Worm (Caenorhabditis elegans) whole organism, L1 larva: ENCODE measurements around the gene prp-3.

Source experiments
- C34B4.2 ChIP-seq: sonication (generic microtip); optimal IDR thresholded peaks from 2 replicates; lab custom pipeline; 2017; ENCODE audit warnings: mild to moderate bottlenecking, missing genetic modification characterization, missing compliant biosample characterization
- Y116A8C.19 ChIP-seq: sonication (generic microtip); optimal IDR thresholded peaks from 2 replicates; lab custom pipeline; 2016; ENCODE audit warnings: missing compliant biosample characterization, missing genetic modification characterization, borderline replicate concordance
- ama-1 ChIP-seq: fragments of 150-350 bp; optimal IDR thresholded peaks from 2 replicates; lab custom pipeline; 2014
- blmp-1 ChIP-seq: fragments of 150-350 bp; optimal IDR thresholded peaks from 2 replicates; lab custom pipeline; 2014; ENCODE audit warnings: missing biosample characterization, missing genetic modification characterization
- ceh-63 ChIP-seq: fragments of 200-800 bp; sonication (Bioruptor generic); optimal IDR thresholded peaks from 2 replicates; lab custom pipeline; 2018; ENCODE audit warnings: mild to moderate bottlenecking, missing genetic modification characterization, missing compliant biosample characterization
- ces-1 ChIP-seq: fragments of 150-350 bp; optimal IDR thresholded peaks from 2 replicates; lab custom pipeline; 2014; ENCODE audit warnings: missing biosample characterization, missing genetic modification reagents, missing genetic modification characterization
- dpl-1 ChIP-seq, 3 experiments: fragments of 150-350 bp in 2 of 3; sonication (generic microtip) in 1 of 3; optimal IDR thresholded peaks; 2 replicates each; lab custom pipeline; 2014 to 2017; ENCODE audit warnings: missing biosample characterization in 3 of 3, missing genetic modification characterization in 3 of 3, missing genetic modification reagents in 3 of 3
- efl-1 ChIP-seq, 4 experiments: fragments of 150-350 bp; optimal IDR thresholded peaks in 3 of 4; peaks in 1 of 4; 1 replicate in 1 of 4; 2 replicates in 3 of 4; lab custom pipeline; 2014; ENCODE audit warnings: missing biosample characterization in 2 of 4, missing genetic modification characterization in 2 of 4, missing genetic modification reagents in 2 of 4
- egl-13 ChIP-seq: sonication (generic microtip); optimal IDR thresholded peaks from 2 replicates; lab custom pipeline; 2016; ENCODE audit warnings: missing genotype, missing genetic modification reagents, missing genetic modification characterization, missing compliant biosample characterization
- ets-5 ChIP-seq: fragments of 200-800 bp; sonication (Bioruptor generic); IDR thresholded peaks from 2 replicates; pipeline ENCODE4 v1.3.6; 2022; ENCODE audit warnings: missing genetic modification characterization, missing compliant biosample characterization
- fkh-10 ChIP-seq: sonication (generic microtip); optimal IDR thresholded peaks from 2 replicates; lab custom pipeline; 2017; ENCODE audit warnings: missing biosample characterization, missing genetic modification reagents, missing genetic modification characterization
- fkh-4 ChIP-seq: sonication (generic microtip); optimal IDR thresholded peaks from 2 replicates; lab custom pipeline; 2016; ENCODE audit warnings: missing compliant biosample characterization, missing genetic modification characterization, borderline replicate concordance
- fkh-8 ChIP-seq: sonication (generic microtip); optimal IDR thresholded peaks from 2 replicates; lab custom pipeline; 2016; ENCODE audit warnings: mild to moderate bottlenecking, missing genetic modification characterization, missing compliant biosample characterization
- irx-1 ChIP-seq: sonication (generic microtip); optimal IDR thresholded peaks from 2 replicates; lab custom pipeline; 2016; ENCODE audit warnings: missing genetic modification characterization, missing compliant biosample characterization
- jun-1 ChIP-seq: fragments of 150-350 bp; optimal IDR thresholded peaks from 2 replicates; lab custom pipeline; 2014; ENCODE audit warnings: missing biosample characterization, missing genetic modification reagents, missing genetic modification characterization
- lin-13 ChIP-seq: fragments of 150-350 bp; optimal IDR thresholded peaks from 2 replicates; lab custom pipeline; 2014; ENCODE audit warnings: missing biosample characterization, missing genetic modification reagents, missing genetic modification characterization
- lin-14 ChIP-seq: fragments of 200-800 bp; sonication (Bioruptor generic); optimal IDR thresholded peaks from 2 replicates; lab custom pipeline; 2018; ENCODE audit warnings: mild to moderate bottlenecking, missing genetic modification characterization, moderate library complexity, missing compliant biosample characterization
- lin-35 ChIP-seq, 2 experiments: fragments of 150-350 bp; optimal IDR thresholded peaks; 2 replicates each; lab custom pipeline; 2014; ENCODE audit warnings: missing biosample characterization in 2 of 2, missing genetic modification characterization in 2 of 2, missing genetic modification reagents in 2 of 2
- lir-3 ChIP-seq: sonication (generic microtip); optimal IDR thresholded peaks from 2 replicates; lab custom pipeline; 2016; ENCODE audit warnings: mild to moderate bottlenecking, missing genetic modification characterization, moderate library complexity, missing compliant biosample characterization; ENCODE audit not compliant: poor library complexity
- lsy-2 ChIP-seq, 2 experiments: fragments of 150-350 bp; optimal IDR thresholded peaks; 2 replicates each; lab custom pipeline; 2014; ENCODE audit warnings: missing biosample characterization in 2 of 2, missing genetic modification characterization in 2 of 2
- mab-9 ChIP-seq: fragments of 200-800 bp; sonication (Bioruptor generic); IDR thresholded peaks from 2 replicates; pipeline ENCODE4 v1.3.6; 2022; ENCODE audit warnings: missing genetic modification reagents, missing genetic modification characterization, missing compliant biosample characterization
- mef-2 ChIP-seq: fragments of 150-350 bp; optimal IDR thresholded peaks from 2 replicates; lab custom pipeline; 2014; ENCODE audit warnings: missing biosample characterization, missing genetic modification characterization
- nhr-71 ChIP-seq: sonication (generic microtip); optimal IDR thresholded peaks from 2 replicates; lab custom pipeline; 2016; ENCODE audit warnings: mild to moderate bottlenecking, missing genetic modification characterization, moderate library complexity, missing compliant biosample characterization
- nhr-85 ChIP-seq: sonication (generic microtip); peaks from one replicate; lab custom pipeline; 2016; ENCODE audit warnings: missing genetic modification characterization, inconsistent platforms, missing compliant biosample characterization
- pag-3 ChIP-seq: sonication (generic microtip); optimal IDR thresholded peaks from 2 replicates; lab custom pipeline; 2017; ENCODE audit warnings: missing genetic modification characterization, mild to moderate bottlenecking, missing compliant biosample characterization, antibody characterized with exemption, borderline replicate concordance; ENCODE audit not compliant: insufficient read depth
- rnt-1 ChIP-seq: sonication (generic microtip); optimal IDR thresholded peaks from 2 replicates; lab custom pipeline; 2016; ENCODE audit warnings: mild to moderate bottlenecking, missing genetic modification characterization, moderate library complexity, missing compliant biosample characterization
- skn-1 ChIP-seq: fragments of 150-350 bp; optimal IDR thresholded peaks from 2 replicates; lab custom pipeline; 2014; ENCODE audit warnings: missing biosample characterization, missing genetic modification characterization
- snpc-4 ChIP-seq: fragments of 150-350 bp; optimal IDR thresholded peaks from 2 replicates; lab custom pipeline; 2014; ENCODE audit warnings: missing biosample characterization, missing genetic modification characterization
- snu-23 ChIP-seq: sonication (generic microtip); optimal IDR thresholded peaks from 2 replicates; lab custom pipeline; 2016; ENCODE audit warnings: missing genetic modification characterization, missing compliant biosample characterization
- sox-4 ChIP-seq: sonication (generic microtip); optimal IDR thresholded peaks from 2 replicates; lab custom pipeline; 2016; ENCODE audit warnings: missing genetic modification characterization, missing compliant biosample characterization
- sup-37 ChIP-seq: fragments of 200-800 bp; sonication (Bioruptor generic); optimal IDR thresholded peaks from 2 replicates; lab custom pipeline; 2018; ENCODE audit warnings: mild to moderate bottlenecking, missing genetic modification characterization, missing compliant biosample characterization
- tlp-1 ChIP-seq: fragments of 150-350 bp; optimal IDR thresholded peaks from 2 replicates; lab custom pipeline; 2014; ENCODE audit warnings: missing biosample characterization, missing genetic modification characterization
- unc-62 ChIP-seq: fragments of 150-350 bp; optimal IDR thresholded peaks from 2 replicates; lab custom pipeline; 2014; ENCODE audit warnings: missing biosample characterization, missing genetic modification reagents, missing genetic modification characterization
- unc-86 ChIP-seq: sonication (generic microtip); optimal IDR thresholded peaks from 2 replicates; lab custom pipeline; 2016; ENCODE audit warnings: missing genetic modification characterization, missing compliant biosample characterization
- vab-15 ChIP-seq: sonication (generic microtip); optimal IDR thresholded peaks from 2 replicates; lab custom pipeline; 2017; ENCODE audit warnings: missing genotype, mild to moderate bottlenecking, missing genetic modification characterization, missing compliant biosample characterization
- zip-4 ChIP-seq: fragments of 200-800 bp; sonication (Bioruptor generic); optimal IDR thresholded peaks from 2 replicates; lab custom pipeline; 2018; ENCODE audit warnings: mild to moderate bottlenecking, missing genetic modification characterization, moderate library complexity, missing compliant biosample characterization

Gene prp-3

ce11 chrIII:10427882-10428281 lies at the start of gene prp-3:
prp-3 (minus strand) TSS chrIII:10427982.
- TF ChIP-seq fkh-10 (GFP tag; lab: Kevin White, UChicago) (no peak), lin-14 (GFP tag; lab: Kevin White, UChicago) (no peak), egl-13 (no peak), nhr-85 (tag; lab: Kevin White, UChicago) (no peak), tlp-1 (tag; lab: Kevin White, UChicago) (no peak), skn-1 (tag; lab: Kevin White, UChicago) (no peak), nhr-71 (no peak), pag-3 (tag; lab: Kevin White, UChicago) (no peak), snu-23 (GFP tag; lab: Kevin White, UChicago) (no peak), C34B4.2 (tag; lab: Kevin White, UChicago) (no peak), ama-1 (no peak), unc-62 (no peak), rnt-1 (tag; lab: Kevin White, UChicago) (no peak)

DNA sequence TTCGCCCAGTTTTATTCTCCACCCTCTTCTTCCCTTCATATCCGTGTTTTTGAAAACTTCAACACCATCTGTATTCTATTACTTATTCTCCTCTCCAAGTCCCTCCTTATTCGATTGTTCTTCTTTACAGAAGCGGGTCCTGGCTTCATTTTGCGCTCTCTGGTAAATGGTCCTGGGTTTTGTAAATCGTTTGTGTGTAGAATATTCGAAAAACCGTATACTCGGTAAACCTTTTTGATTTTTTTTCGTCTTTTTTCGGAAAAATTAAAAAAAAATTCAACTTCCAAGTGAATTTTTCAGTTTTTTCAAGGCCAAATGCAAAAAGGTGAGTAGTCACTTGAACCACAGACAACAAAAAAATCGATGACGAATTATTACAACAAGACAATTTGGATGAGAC lies 47.2 kb upstream of the prp-3 start, which contains the start of gene D2045.9:
Gene D2045.9, plus strand, starts transcription at position 301 of the 400 bp plus-strand sequence.
- TF ChIP-seq zip-4 (GFP tag; lab: Kevin White, UChicago), result no peak
- no peak for TF ChIP-seq fkh-8 (tag; lab: Kevin White, UChicago)
- TF ChIP-seq fkh-4 (tag; lab: Kevin White, UChicago), result no peak
- no peak for TF ChIP-seq nhr-85 (tag; lab: Kevin White, UChicago)
- TF ChIP-seq, all 84 proteins: peak for 0

- TF ChIP-seq dpl-1 (GFP tag; optimal IDR thresholded peaks at IDR 0.05; lab: Kevin White, UChicago), result peak in 1 of 3 experiments; percentile 43
- peak; percentile 98 for TF ChIP-seq skn-1 (tag; lab: Kevin White, UChicago)
- peak; percentile 1 for TF ChIP-seq blmp-1 (tag; lab: Kevin White, UChicago)
- no peak for TF ChIP-seq lir-3
- TF ChIP-seq lin-35 (GFP tag; optimal IDR thresholded peaks at IDR 0.05; lab: Kevin White, UChicago), result peak in 1 of 2 experiments; percentile 50
- TF ChIP-seq efl-1 (optimal IDR thresholded peaks at IDR 0.05; lab: Kevin White, UChicago), result peak in 1 of 2 experiments; percentile 20
- TF ChIP-seq efl-1 (GFP tag; optimal IDR thresholded peaks at IDR 0.05 in 1 of 2; lab: Kevin White, UChicago), result peak; percentile 18 to 78
- no peak for TF ChIP-seq pag-3 (tag; lab: Kevin White, UChicago)
- peak in 1 of 2 experiments; percentile 39 for TF ChIP-seq lsy-2 (tag; optimal IDR thresholded peaks at IDR 0.05; lab: Kevin White, UChicago)
- no peak for TF ChIP-seq ceh-63
Observed at ce11 chrIII:10470927-10471326, 43.1 kb upstream of the prp-3 start, which contains the start of gene cul-1. cul-1 (plus strand) TSS chrIII:10471237.

DNA sequence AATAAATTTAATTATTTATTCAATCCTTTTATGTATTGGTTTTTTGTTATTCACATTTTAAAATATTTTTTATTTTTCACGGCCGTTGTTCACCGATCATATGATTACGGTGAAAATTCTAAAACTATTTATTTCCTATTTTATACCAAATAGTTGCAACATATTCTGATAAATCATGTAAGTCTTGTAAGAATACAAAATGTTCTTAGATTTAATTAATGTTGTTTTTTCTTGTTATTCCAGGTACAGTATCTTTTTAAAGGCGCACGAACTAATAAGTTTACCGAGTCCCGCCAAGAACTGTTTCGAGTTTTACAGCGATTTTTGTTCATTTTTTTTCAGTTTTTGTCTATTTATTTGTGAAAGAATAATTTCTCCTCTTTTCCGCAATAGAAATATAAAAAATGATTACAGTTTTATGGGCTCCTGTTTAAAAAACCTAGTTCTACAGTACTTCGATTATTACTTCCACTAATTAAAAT lies 41.8 kb upstream of the prp-3 start, which contains the start of gene D2045.5:
Gene D2045.5, minus strand, starts transcription at position 51 of the 482 bp plus-strand sequence.
- no peak for TF ChIP-seq jun-1
- TF ChIP-seq snpc-4 (tag; lab: Kevin White, UChicago), result no peak
- no peak for TF ChIP-seq pag-3 (tag; lab: Kevin White, UChicago)
- TF ChIP-seq efl-1 (optimal IDR thresholded peaks at IDR 0.05; lab: Kevin White, UChicago), result no peak
- no peak for TF ChIP-seq efl-1 (GFP tag; optimal IDR thresholded peaks at IDR 0.05 in 1 of 2; lab: Kevin White, UChicago)
- TF ChIP-seq ceh-63, result no peak
- no peak for TF ChIP-seq sup-37
- no peak for TF ChIP-seq sox-4 (tag; lab: Kevin White, UChicago)
- TF ChIP-seq rnt-1 (tag; lab: Kevin White, UChicago), result no peak
- TF ChIP-seq snu-23 (GFP tag; lab: Kevin White, UChicago), result no peak
- TF ChIP-seq zip-4 (GFP tag; lab: Kevin White, UChicago), result no peak
- TF ChIP-seq mab-9 (GFP tag; lab: Robert Waterston, UW), result no peak
- TF ChIP-seq irx-1 (tag; lab: Kevin White, UChicago), result no peak
- TF ChIP-seq ets-5, result no peak
- no peak for TF ChIP-seq mef-2
- no peak for TF ChIP-seq lin-13
- no peak for TF ChIP-seq Y116A8C.19 (tag; lab: Kevin White, UChicago)
- no peak for TF ChIP-seq unc-86 (tag; lab: Kevin White, UChicago)
- no peak for TF ChIP-seq vab-15 (tag; lab: Kevin White, UChicago)
- TF ChIP-seq ces-1 (GFP tag; lab: Kevin White, UChicago), result no peak
